ENCODE assay signal across 1 fruit fly cellular context in genomic region chr3L:21363926-21364537, dm6.
TF ChIP-seq lines count a peak whose summit lies in the region.

No protein-coding gene starts in this region.

TF ChIP-seq in whole organism, embryonic, 481 proteins besides CTCF, POLR2A, EP300 and RAD21 (continued from another document):
- no peak for TF ChIP-seq D (optimal IDR thresholded peaks at IDR 0.05; lab: Kevin White, UChicago)
- TF ChIP-seq D (GFP tag; optimal IDR thresholded peaks at IDR 0.05; lab: Kevin White, UChicago) = no peak
- TF ChIP-seq CG42726 (GFP tag; IDR thresholded peaks at IDR 0.05; lab: Robert Waterston, UW; ENCODE audit: partially characterized antibody) = no peak
- 0 out of 3 replicates have a peak, but pooled peaks have one; percentile 11 for TF ChIP-seq HLH4C (GFP tag; IDR thresholded peaks at IDR 0.05; lab: Robert Waterston, UW; ENCODE audit: partially characterized antibody)
- no peak for TF ChIP-seq tin (GFP tag; optimal IDR thresholded peaks at IDR 0.05; lab: Kevin White, UChicago)
- no peak for TF ChIP-seq Optix (GFP tag; IDR thresholded peaks at IDR 0.05; lab: Robert Waterston, UW)
